Fruit fly (Drosophila melanogaster) whole organism, embryonic: ENCODE data around the gene Vm32E.

Experiments used
- Antp ChIP-seq: fragments of 200-800 bp; sonication (Bioruptor generic); optimal IDR thresholded peaks from 3 replicates; lab custom pipeline; 2016; ENCODE audit warnings: missing biosample characterization, missing genetic modification characterization
- Atf-2 ChIP-seq: fragments of 200-800 bp; sonication (Bioruptor generic); optimal IDR thresholded peaks from 2 replicates; lab custom pipeline; 2016; ENCODE audit warnings: missing biosample characterization, missing genetic modification characterization
- Blimp-1 ChIP-seq: fragments of 200-800 bp; sonication (Bioruptor generic); optimal IDR thresholded peaks from 3 replicates; lab custom pipeline; 2018; ENCODE audit warnings: missing biosample characterization, missing genetic modification characterization, mild to moderate bottlenecking, moderate library complexity, missing genetic modification reagents
- CG10321 ChIP-seq: fragments of 200-800 bp; sonication (Bioruptor generic); IDR thresholded peaks from 2 replicates; pipeline ENCODE4 v1.3.6; 2022; ENCODE audit warnings: missing biosample characterization, missing genetic modification characterization
- CG10979 ChIP-seq: fragments of 200-800 bp; sonication (Bioruptor generic); optimal IDR thresholded peaks from 2 replicates; lab custom pipeline; 2018; ENCODE audit warnings: missing biosample characterization, mild to moderate bottlenecking, missing genetic modification characterization, moderate library complexity
- CG11504 ChIP-seq: fragments of 200-800 bp; sonication (Bioruptor generic); optimal IDR thresholded peaks from 3 replicates; lab custom pipeline; 2019; ENCODE audit warnings: missing biosample characterization, mild to moderate bottlenecking, missing genetic modification characterization, moderate library complexity
- CG12071 ChIP-seq: fragments of 200-800 bp; sonication (Bioruptor generic); optimal IDR thresholded peaks from 3 replicates; lab custom pipeline; 2018; ENCODE audit warnings: missing biosample characterization, mild to moderate bottlenecking, missing genetic modification characterization
- CG12104 ChIP-seq: fragments of 200-800 bp; sonication (Bioruptor generic); optimal IDR thresholded peaks from 3 replicates; lab custom pipeline; 2016; ENCODE audit warnings: missing biosample characterization, missing genetic modification characterization
- CG12299 ChIP-seq: fragments of 200-800 bp; sonication (Bioruptor generic); optimal IDR thresholded peaks from 2 replicates; lab custom pipeline; 2018; ENCODE audit warnings: missing biosample characterization, mild to moderate bottlenecking, missing genetic modification characterization
- CG1233 ChIP-seq: fragments of 200-800 bp; sonication (Bioruptor generic); optimal IDR thresholded peaks from 4 replicates; lab custom pipeline; 2018; ENCODE audit warnings: missing biosample characterization, mild to moderate bottlenecking, missing genetic modification characterization
- CG12744 ChIP-seq: fragments of 200-800 bp; sonication (Bioruptor generic); optimal IDR thresholded peaks from 2 replicates; lab custom pipeline; 2016; ENCODE audit warnings: missing biosample characterization, missing genetic modification characterization
- CG14014 ChIP-seq: fragments of 200-800 bp; sonication (Bioruptor generic); IDR thresholded peaks from 2 replicates; pipeline ENCODE4 v1.3.6; 2022; ENCODE audit warnings: missing biosample characterization, missing genetic modification characterization
- CG14965 ChIP-seq: fragments of 200-800 bp; sonication (Bioruptor generic); optimal IDR thresholded peaks from 2 replicates; lab custom pipeline; 2016; ENCODE audit warnings: missing biosample characterization, missing genetic modification characterization, borderline replicate concordance
- CG15011 ChIP-seq: fragments of 200-800 bp; sonication (Bioruptor generic); optimal IDR thresholded peaks from 3 replicates; lab custom pipeline; 2018; ENCODE audit warnings: missing biosample characterization, mild to moderate bottlenecking, missing genetic modification characterization
- CG1529 ChIP-seq: fragments of 200-800 bp; sonication (Bioruptor generic); optimal IDR thresholded peaks from 3 replicates; lab custom pipeline; 2018; ENCODE audit warnings: missing biosample characterization, missing genetic modification characterization
- CG15479 ChIP-seq: fragments of 200-800 bp; sonication (Bioruptor generic); optimal IDR thresholded peaks from 3 replicates; lab custom pipeline; 2019; ENCODE audit warnings: missing biosample characterization, mild to moderate bottlenecking, missing genetic modification characterization, moderate library complexity
- CG1603 ChIP-seq: fragments of 200-800 bp; sonication (Bioruptor generic); optimal IDR thresholded peaks from 2 replicates; lab custom pipeline; 2019; ENCODE audit warnings: missing biosample characterization, mild to moderate bottlenecking, missing genetic modification characterization, moderate library complexity
- CG16815 ChIP-seq: fragments of 200-800 bp; sonication (Bioruptor generic); optimal IDR thresholded peaks from 3 replicates; lab custom pipeline; 2017; ENCODE audit warnings: missing biosample characterization, mild to moderate bottlenecking, missing genetic modification characterization
- CG17359 ChIP-seq: fragments of 200-800 bp; sonication (Bioruptor generic); optimal IDR thresholded peaks from 3 replicates; lab custom pipeline; 2018; ENCODE audit warnings: missing biosample characterization, mild to moderate bottlenecking, missing genetic modification characterization, moderate library complexity
- CG18476 ChIP-seq: fragments of 200-800 bp; sonication (Bioruptor generic); optimal IDR thresholded peaks from 2 replicates; lab custom pipeline; 2016; ENCODE audit warnings: missing biosample characterization, mild to moderate bottlenecking, missing genetic modification characterization
- CG18599 ChIP-seq: fragments of 200-800 bp; sonication (Bioruptor generic); optimal IDR thresholded peaks from 3 replicates; lab custom pipeline; 2017; ENCODE audit warnings: missing biosample characterization, missing genetic modification characterization, mild to moderate bottlenecking, moderate library complexity, missing genetic modification reagents
- CG30403 ChIP-seq: fragments of 200-800 bp; sonication (Bioruptor generic); optimal IDR thresholded peaks from 3 replicates; lab custom pipeline; 2016; ENCODE audit warnings: missing biosample characterization, missing genetic modification characterization
- CG4360 ChIP-seq: fragments of 200-800 bp; sonication (Bioruptor generic); IDR thresholded peaks from 2 replicates; pipeline ENCODE4 v1.3.6; 2022; ENCODE audit warnings: missing biosample characterization, missing genetic modification characterization
- CG5180 ChIP-seq: fragments of 200-800 bp; sonication (Bioruptor generic); optimal IDR thresholded peaks from 3 replicates; lab custom pipeline; 2017; ENCODE audit warnings: missing biosample characterization, missing genetic modification characterization, mild to moderate bottlenecking, moderate library complexity, missing genetic modification reagents
- CG5953 ChIP-seq: fragments of 200-800 bp; sonication (Bioruptor generic); IDR thresholded peaks from 2 replicates; pipeline ENCODE4 v1.3.6; 2022; ENCODE audit warnings: missing biosample characterization, missing genetic modification characterization
- CG6683 ChIP-seq: fragments of 200-800 bp; sonication (Bioruptor generic); optimal IDR thresholded peaks from 2 replicates; lab custom pipeline; 2017; ENCODE audit warnings: missing biosample characterization, mild to moderate bottlenecking, missing genetic modification characterization, missing genetic modification reagents
- CG6791 ChIP-seq: fragments of 200-800 bp; sonication (Bioruptor generic); IDR thresholded peaks from 3 replicates; pipeline ENCODE4 v1.3.6; 2022; ENCODE audit warnings: missing biosample characterization, missing genetic modification characterization; ENCODE audit not compliant: partially characterized antibody
- CG7271 ChIP-seq: fragments of 200-800 bp; sonication (Bioruptor generic); optimal IDR thresholded peaks from 2 replicates; lab custom pipeline; 2018; ENCODE audit warnings: missing biosample characterization, mild to moderate bottlenecking, missing genetic modification characterization, moderate library complexity
- CG8089 ChIP-seq: fragments of 200-800 bp; sonication (Bioruptor generic); optimal IDR thresholded peaks from 3 replicates; lab custom pipeline; 2016; ENCODE audit warnings: missing biosample characterization, missing genetic modification characterization
- CG9437 ChIP-seq: fragments of 200-800 bp; sonication (Bioruptor generic); optimal IDR thresholded peaks from 2 replicates; lab custom pipeline; 2018; ENCODE audit warnings: missing biosample characterization, mild to moderate bottlenecking, missing genetic modification characterization
- CG9797 ChIP-seq: fragments of 200-800 bp; sonication (Bioruptor generic); optimal IDR thresholded peaks from 3 replicates; lab custom pipeline; 2018; ENCODE audit warnings: missing biosample characterization, mild to moderate bottlenecking, missing genetic modification characterization
- Dfd ChIP-seq, 2 experiments: fragments of >200 bp; optimal IDR thresholded peaks; 2 replicates each; lab custom pipeline; 2017; ENCODE audit warnings: missing biosample characterization in 2 of 2, missing genetic modification characterization in 2 of 2
- Doc3 ChIP-seq: fragments of 200-800 bp; sonication (Bioruptor generic); IDR thresholded peaks from 3 replicates; pipeline ENCODE4 v1.3.6; 2022; ENCODE audit warnings: missing biosample characterization, missing genetic modification characterization; ENCODE audit not compliant: partially characterized antibody
- Ets65A ChIP-seq: fragments of 200-800 bp; sonication (Bioruptor generic); peaks from one replicate; lab custom pipeline; 2016; ENCODE audit warnings: missing biosample characterization, missing genetic modification characterization
- Gug ChIP-seq: fragments of 200-800 bp; sonication (Bioruptor generic); IDR thresholded peaks from 4 replicates; pipeline ENCODE4 v1.3.6; 2022; ENCODE audit warnings: missing biosample characterization, missing genetic modification characterization
- HmgZ ChIP-seq: fragments of 200-800 bp; sonication (Bioruptor generic); optimal IDR thresholded peaks from 2 replicates; lab custom pipeline; 2018; ENCODE audit warnings: missing biosample characterization, mild to moderate bottlenecking, missing genetic modification characterization
- Hmx ChIP-seq: fragments of 200-800 bp; sonication (Bioruptor generic); optimal IDR thresholded peaks from 2 replicates; lab custom pipeline; 2016; ENCODE audit warnings: missing biosample characterization, missing genetic modification characterization
- Neu2 ChIP-seq: fragments of 200-800 bp; sonication (Bioruptor generic); optimal IDR thresholded peaks from 3 replicates; lab custom pipeline; 2016; ENCODE audit warnings: missing biosample characterization, missing genetic modification characterization, borderline replicate concordance
- Opbp ChIP-seq: fragments of 200-800 bp; sonication (Bioruptor generic); IDR thresholded peaks from 3 replicates; pipeline ENCODE4 v1.3.6; 2022; ENCODE audit warnings: missing biosample characterization, missing genetic modification characterization; ENCODE audit not compliant: partially characterized antibody
- Sin3A ChIP-seq: fragments of >200 bp; optimal IDR thresholded peaks from 2 replicates; lab custom pipeline; 2018
- Sox100B ChIP-seq: fragments of 200-800 bp; sonication (Bioruptor generic); optimal IDR thresholded peaks from 3 replicates; lab custom pipeline; 2018; ENCODE audit warnings: missing biosample characterization, mild to moderate bottlenecking, missing genetic modification characterization
- Xbp1 ChIP-seq: fragments of 200-800 bp; sonication (Bioruptor generic); optimal IDR thresholded peaks from 3 replicates; lab custom pipeline; 2016; ENCODE audit warnings: missing biosample characterization, mild to moderate bottlenecking, missing genetic modification characterization
- crp ChIP-seq, 2 experiments: fragments of 200-800 bp; sonication (Bioruptor generic); optimal IDR thresholded peaks; 2 replicates in 1 of 2; 3 replicates in 1 of 2; lab custom pipeline; 2017; ENCODE audit warnings: missing biosample characterization in 2 of 2, missing genetic modification characterization in 2 of 2, mild to moderate bottlenecking in 1 of 2, moderate library complexity in 1 of 2
- gsb-n ChIP-seq: fragments of 200-800 bp; sonication (Bioruptor generic); optimal IDR thresholded peaks from 3 replicates; lab custom pipeline; 2018; ENCODE audit warnings: missing biosample characterization, mild to moderate bottlenecking, missing genetic modification characterization
- hth ChIP-seq: fragments of >200 bp; optimal IDR thresholded peaks from 2 replicates; lab custom pipeline; 2017; ENCODE audit warnings: inconsistent platforms
- lmd ChIP-seq: fragments of 200-800 bp; sonication (Bioruptor generic); IDR thresholded peaks from 2 replicates; pipeline ENCODE4 v1.3.6; 2022; ENCODE audit warnings: missing biosample characterization, missing genetic modification characterization
- nom ChIP-seq: fragments of 200-800 bp; sonication (Bioruptor generic); optimal IDR thresholded peaks from 2 replicates; lab custom pipeline; 2017; ENCODE audit warnings: missing biosample characterization, missing genetic modification characterization, mild to moderate bottlenecking, moderate library complexity, missing genetic modification reagents
- pum ChIP-seq: fragments of 200-800 bp; sonication (Bioruptor generic); optimal IDR thresholded peaks from 2 replicates; lab custom pipeline; 2016; ENCODE audit warnings: missing biosample characterization, missing genetic modification characterization
- shn ChIP-seq: fragments of 200-800 bp; sonication (Bioruptor generic); optimal IDR thresholded peaks from 3 replicates; lab custom pipeline; 2016; ENCODE audit warnings: missing biosample characterization, missing genetic modification characterization
- vvl ChIP-seq: fragments of 200-800 bp; sonication (Bioruptor generic); IDR thresholded peaks from 2 replicates; pipeline ENCODE4 v1.3.6; 2022; ENCODE audit warnings: missing biosample characterization, missing genetic modification characterization
- z ChIP-seq: fragments of 200-800 bp; sonication (Bioruptor generic); IDR thresholded peaks from 3 replicates; pipeline ENCODE4 v1.3.6; 2022; ENCODE audit warnings: missing biosample characterization, missing genetic modification characterization

Vm32E gene

DNA sequence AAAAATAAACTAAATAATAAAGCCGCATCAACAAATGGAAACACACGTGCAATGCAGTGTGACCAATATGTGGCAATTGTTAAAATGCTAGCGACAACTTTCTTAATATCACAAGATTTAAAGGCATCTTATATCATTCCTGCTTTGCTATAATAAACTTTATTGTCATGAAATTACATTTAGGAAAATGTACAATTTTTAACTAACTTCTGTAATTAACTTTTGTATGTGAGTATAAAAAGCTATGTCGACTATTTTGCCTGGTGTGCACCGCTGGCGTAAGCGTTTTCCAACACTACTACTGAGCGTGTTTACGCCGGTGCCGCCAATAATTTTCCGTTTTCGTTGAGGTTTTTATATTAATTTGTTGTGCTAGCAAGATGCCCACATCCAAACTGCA is 48.0 kb downstream of the Vm32E start, which contains the start of the genes Csl4 and Nup160 (continued):
- no peak for TF ChIP-seq Neu2 (GFP tag; lab: Kevin White, UChicago)
- no peak for TF ChIP-seq CG15479 (GFP tag; lab: Kevin White, UChicago)
- no peak for TF ChIP-seq z (GFP tag; lab: Robert Waterston, UW)
- no peak for TF ChIP-seq CG5180 (GFP tag; lab: Kevin White, UChicago)
- TF ChIP-seq CG16815 (GFP tag; lab: Kevin White, UChicago) = no peak
- peak; percentile 91 for TF ChIP-seq Antp (GFP tag; lab: Kevin White, UChicago)
- TF ChIP-seq CG30403 (GFP tag; lab: Kevin White, UChicago) = peak; percentile 89
- no peak for TF ChIP-seq CG14965
- TF ChIP-seq shn (GFP tag; lab: Kevin White, UChicago) = peak; percentile 82
- no peak for TF ChIP-seq CG10321 (GFP tag; lab: Robert Waterston, UW)
- TF ChIP-seq CG12299 = peak; percentile 52
- TF ChIP-seq CG12104 = peak; percentile 26
- peak; percentile 97 for TF ChIP-seq Ets65A
- TF ChIP-seq CG7271 (tag; lab: Kevin White, UChicago) = peak; percentile 7
- no peak for TF ChIP-seq Blimp-1 (GFP tag; lab: Kevin White, UChicago)
- peak; percentile 40 for TF ChIP-seq CG6683
- TF ChIP-seq CG8089 = peak; percentile 69
- no peak; the same call in 2 of the 3 replicates for TF ChIP-seq Doc3 (GFP tag; lab: Robert Waterston, UW)
- no peak for TF ChIP-seq CG12071 (GFP tag; lab: Kevin White, UChicago)
- TF ChIP-seq Hmx = peak; percentile 46
- TF ChIP-seq Atf-2 (GFP tag; lab: Kevin White, UChicago) = peak; percentile 67
- TF ChIP-seq CG12744 (GFP tag; lab: Kevin White, UChicago) = peak; percentile 79
- TF ChIP-seq Sox100B (GFP tag; lab: Kevin White, UChicago) = no peak
- peak; percentile 62 for TF ChIP-seq CG9797
- peak; percentile 70 for TF ChIP-seq lmd
- 0 out of 2 replicates have a peak, but pooled peaks have one; percentile 15 for TF ChIP-seq CG5953 (GFP tag; lab: Robert Waterston, UW)
- peak; percentile 66; the same call in 2 of the 4 replicates for TF ChIP-seq Gug
- TF ChIP-seq CG14014 (GFP tag; lab: Robert Waterston, UW) = peak; percentile 75
- TF ChIP-seq CG18476 = peak; percentile 68
- peak; percentile 74 for TF ChIP-seq CG1603
- TF ChIP-seq CG1529 (GFP tag; lab: Kevin White, UChicago) = no peak
- no peak for TF ChIP-seq nom (GFP tag; lab: Kevin White, UChicago)
- peak; percentile 52 for TF ChIP-seq Sin3A (lab: Kevin White, UChicago)
- no peak for TF ChIP-seq Dfd (GFP tag; optimal IDR thresholded peaks at IDR 0.05; lab: Kevin White, UChicago)
- TF ChIP-seq HmgZ = peak; percentile 75
- TF ChIP-seq pum (GFP tag; lab: Kevin White, UChicago) = peak; percentile 86
- peak; percentile 51 for TF ChIP-seq CG9437 (GFP tag; lab: Kevin White, UChicago)
- no peak for TF ChIP-seq CG11504
- no peak for TF ChIP-seq CG4360 (GFP tag; lab: Robert Waterston, UW)
- TF ChIP-seq vvl (GFP tag; lab: Robert Waterston, UW) = peak; percentile 87
- peak in 1 of 2 experiments; percentile 49 for TF ChIP-seq crp (GFP tag; optimal IDR thresholded peaks at IDR 0.05; lab: Kevin White, UChicago)
- peak; percentile 70 for TF ChIP-seq CG17359 (tag; lab: Kevin White, UChicago)
- TF ChIP-seq hth (lab: Kevin White, UChicago) = no peak
- TF ChIP-seq CG10979 (tag; lab: Kevin White, UChicago) = peak; percentile 61
- no peak for TF ChIP-seq CG15011 (GFP tag; lab: Kevin White, UChicago)
- peak; percentile 76 for TF ChIP-seq CG18599 (GFP tag; lab: Kevin White, UChicago)
- peak; percentile 24 for TF ChIP-seq CG1233 (GFP tag; lab: Kevin White, UChicago)
- peak; percentile 86 for TF ChIP-seq Xbp1 (GFP tag; lab: Kevin White, UChicago)
- no peak for TF ChIP-seq CG6791 (GFP tag; lab: Robert Waterston, UW)
- peak; percentile 52; the same call in 2 of the 3 replicates for TF ChIP-seq Opbp
- no peak for TF ChIP-seq gsb-n (tag; lab: Kevin White, UChicago)
